Worm (Caenorhabditis elegans) whole organism, L3 larva: ENCODE measurements around the gene srw-24.
A peak's percentile ranks its signal among the peaks of the same experiment; 100 is the strongest.

Experiments
- R02D3.7 ChIP-seq: fragments of 150-350 bp; optimal IDR thresholded peaks from 2 replicates; lab custom pipeline; 2014; ENCODE audit warnings: missing biosample characterization, missing genetic modification characterization
- ZK546.5 ChIP-seq: sonication (generic microtip); optimal IDR thresholded peaks from 2 replicates; lab custom pipeline; 2017; ENCODE audit warnings: missing biosample characterization, missing genetic modification characterization
- aly-2 ChIP-seq: fragments of 150-350 bp; optimal IDR thresholded peaks from 2 replicates; lab custom pipeline; 2014; ENCODE audit warnings: missing biosample characterization, missing genetic modification characterization
- ama-1 ChIP-seq: fragments of 150-350 bp; optimal IDR thresholded peaks from 2 replicates; lab custom pipeline; 2018
- ceh-16 ChIP-seq: sonication (generic microtip); optimal IDR thresholded peaks from 2 replicates; lab custom pipeline; 2017; ENCODE audit warnings: missing biosample characterization, missing genetic modification characterization
- ceh-28 ChIP-seq: fragments of 150-350 bp; optimal IDR thresholded peaks from 2 replicates; lab custom pipeline; 2014; ENCODE audit warnings: missing biosample characterization, missing genetic modification reagents, missing genetic modification characterization
- ceh-82 ChIP-seq: fragments of 150-350 bp; optimal IDR thresholded peaks from 2 replicates; lab custom pipeline; 2014; ENCODE audit warnings: missing biosample characterization, missing genetic modification characterization
- ceh-9 ChIP-seq: sonication (generic microtip); optimal IDR thresholded peaks from 2 replicates; lab custom pipeline; 2018; ENCODE audit warnings: missing biosample characterization, missing genetic modification characterization
- daf-12 ChIP-seq: fragments of 150-350 bp; optimal IDR thresholded peaks from 2 replicates; lab custom pipeline; 2014; ENCODE audit warnings: missing biosample characterization, missing genetic modification reagents, missing genetic modification characterization
- egl-27 ChIP-seq: sonication (generic microtip); optimal IDR thresholded peaks from 4 replicates; lab custom pipeline; 2017; ENCODE audit warnings: missing biosample characterization, missing genetic modification reagents, missing genetic modification characterization
- egl-5 ChIP-seq: fragments of 150-350 bp; optimal IDR thresholded peaks from 2 replicates; lab custom pipeline; 2017; ENCODE audit warnings: missing biosample characterization, missing genetic modification reagents, missing genetic modification characterization, inconsistent platforms
- elt-1 ChIP-seq: fragments of 150-350 bp; optimal IDR thresholded peaks from 2 replicates; lab custom pipeline; 2014; ENCODE audit warnings: missing biosample characterization, missing genetic modification characterization
- elt-2 ChIP-seq: sonication (generic microtip); optimal IDR thresholded peaks from 2 replicates; lab custom pipeline; 2016; ENCODE audit warnings: missing genetic modification reagents, mild to moderate bottlenecking, missing genetic modification characterization, missing compliant biosample characterization
- elt-3 ChIP-seq, 3 experiments: fragments of 150-350 bp in 1 of 3; sonication (generic microtip) in 2 of 3; optimal IDR thresholded peaks; 2 replicates in 2 of 3; 4 replicates in 1 of 3; lab custom pipeline; 2014 to 2017; ENCODE audit warnings: missing biosample characterization in 3 of 3, missing genetic modification characterization in 3 of 3
- eor-1 ChIP-seq, 2 experiments: fragments of 150-350 bp; optimal IDR thresholded peaks; 2 replicates each; lab custom pipeline; 2014 to 2018; ENCODE audit warnings: missing biosample characterization in 2 of 2, missing genetic modification characterization in 2 of 2
- fkh-10 ChIP-seq: sonication (generic microtip); optimal IDR thresholded peaks from 2 replicates; lab custom pipeline; 2017; ENCODE audit warnings: missing biosample characterization, missing genetic modification reagents, missing genetic modification characterization
- fkh-2 ChIP-seq: fragments of 150-350 bp; optimal IDR thresholded peaks from 2 replicates; lab custom pipeline; 2014; ENCODE audit warnings: missing biosample characterization, missing genetic modification reagents, missing genetic modification characterization
- fos-1 ChIP-seq: fragments of 150-350 bp; optimal IDR thresholded peaks from 2 replicates; lab custom pipeline; 2014; ENCODE audit warnings: missing biosample characterization, missing genetic modification characterization
- hmg-11 ChIP-seq: sonication (generic microtip); optimal IDR thresholded peaks from 2 replicates; lab custom pipeline; 2016; ENCODE audit warnings: missing genetic modification characterization, missing compliant biosample characterization
- jun-1 ChIP-seq: fragments of 150-350 bp; optimal IDR thresholded peaks from 2 replicates; lab custom pipeline; 2014; ENCODE audit warnings: missing biosample characterization, missing genetic modification reagents, missing genetic modification characterization
- lin-15B ChIP-seq: fragments of 150-350 bp; optimal IDR thresholded peaks from 2 replicates; lab custom pipeline; 2014; ENCODE audit warnings: missing biosample characterization, missing genetic modification characterization
- lin-39 ChIP-seq: fragments of 150-350 bp; optimal IDR thresholded peaks from 2 replicates; lab custom pipeline; 2018; ENCODE audit warnings: missing biosample characterization, missing genetic modification reagents, missing genetic modification characterization
- lsy-12 ChIP-seq: sonication (generic microtip); optimal IDR thresholded peaks from 2 replicates; lab custom pipeline; 2016; ENCODE audit warnings: mild to moderate bottlenecking, missing genetic modification characterization, missing compliant biosample characterization
- mdl-1 ChIP-seq: fragments of 150-350 bp; optimal IDR thresholded peaks from 2 replicates; lab custom pipeline; 2014; ENCODE audit warnings: missing biosample characterization, missing genetic modification characterization
- mml-1 ChIP-seq: fragments of 150-350 bp; sonication (generic microtip); optimal IDR thresholded peaks from 3 replicates; lab custom pipeline; 2014; ENCODE audit warnings: missing biosample characterization, missing genetic modification characterization
- nfya-1 ChIP-seq: sonication (generic microtip); optimal IDR thresholded peaks from 2 replicates; lab custom pipeline; 2017; ENCODE audit warnings: missing genetic modification characterization, mild to moderate bottlenecking, missing compliant biosample characterization, antibody characterized with exemption, moderate library complexity; ENCODE audit not compliant: insufficient read depth
- nhr-11 ChIP-seq: fragments of 150-350 bp; optimal IDR thresholded peaks from 2 replicates; lab custom pipeline; 2014; ENCODE audit warnings: missing biosample characterization, missing genetic modification characterization
- nhr-12 ChIP-seq: fragments of 150-350 bp; optimal IDR thresholded peaks from 2 replicates; lab custom pipeline; 2014; ENCODE audit warnings: missing biosample characterization, missing genetic modification characterization
- nhr-23 ChIP-seq: fragments of 150-350 bp; optimal IDR thresholded peaks from 2 replicates; lab custom pipeline; 2014; ENCODE audit warnings: missing biosample characterization, missing genetic modification reagents, missing genetic modification characterization
- nhr-237 ChIP-seq: fragments of 150-350 bp; optimal IDR thresholded peaks from 2 replicates; lab custom pipeline; 2014; ENCODE audit warnings: missing biosample characterization, missing genetic modification characterization
- nhr-25 ChIP-seq: sonication (generic microtip); optimal IDR thresholded peaks from 2 replicates; lab custom pipeline; 2017; ENCODE audit warnings: missing biosample characterization, missing genetic modification characterization
- nhr-28 ChIP-seq: fragments of 150-350 bp; optimal IDR thresholded peaks from 2 replicates; lab custom pipeline; 2014; ENCODE audit warnings: missing biosample characterization, missing genetic modification characterization
- nhr-43 ChIP-seq: sonication (generic microtip); optimal IDR thresholded peaks from 2 replicates; lab custom pipeline; 2016; ENCODE audit warnings: mild to moderate bottlenecking, missing genetic modification characterization, missing compliant biosample characterization; ENCODE audit not compliant: poor library complexity, severe bottlenecking
- nhr-67 ChIP-seq: fragments of 150-350 bp; optimal IDR thresholded peaks from 2 replicates; lab custom pipeline; 2014; ENCODE audit warnings: missing biosample characterization, missing genetic modification characterization
- nhr-76 ChIP-seq: fragments of 150-350 bp; sonication (generic microtip); optimal IDR thresholded peaks from 5 replicates; lab custom pipeline; 2014; ENCODE audit warnings: missing biosample characterization, missing genetic modification characterization
- nhr-77 ChIP-seq: fragments of 150-350 bp; optimal IDR thresholded peaks from 2 replicates; lab custom pipeline; 2014; ENCODE audit warnings: missing biosample characterization, missing genetic modification characterization
- pha-4 ChIP-seq: fragments of 150-350 bp; optimal IDR thresholded peaks from 2 replicates; lab custom pipeline; 2014; ENCODE audit warnings: missing biosample characterization, missing genetic modification reagents, missing genetic modification characterization
- pqm-1 ChIP-seq: fragments of 150-350 bp; optimal IDR thresholded peaks from 2 replicates; lab custom pipeline; 2017; ENCODE audit warnings: missing biosample characterization, missing genetic modification characterization, inconsistent platforms
- sea-2 ChIP-seq: fragments of 150-350 bp; sonication (generic microtip); optimal IDR thresholded peaks from 4 replicates; lab custom pipeline; 2014; ENCODE audit warnings: missing biosample characterization, missing genetic modification reagents, missing genetic modification characterization
- skn-1 ChIP-seq: fragments of 150-350 bp; optimal IDR thresholded peaks from 2 replicates; lab custom pipeline; 2014; ENCODE audit warnings: missing biosample characterization, missing genetic modification characterization
- snpc-4 ChIP-seq: fragments of 150-350 bp; optimal IDR thresholded peaks from 2 replicates; lab custom pipeline; 2014; ENCODE audit warnings: missing biosample characterization, missing genetic modification characterization
- tbx-2 ChIP-seq: sonication (generic microtip); optimal IDR thresholded peaks from 2 replicates; lab custom pipeline; 2016; ENCODE audit warnings: mild to moderate bottlenecking, missing genetic modification characterization, missing compliant biosample characterization
- unc-39 ChIP-seq: sonication (generic microtip); optimal IDR thresholded peaks from 4 replicates; lab custom pipeline; 2017; ENCODE audit warnings: missing biosample characterization, missing genetic modification characterization
- unc-62 ChIP-seq: fragments of 150-350 bp; sonication (generic microtip); optimal IDR thresholded peaks from 4 replicates; lab custom pipeline; 2014; ENCODE audit warnings: missing biosample characterization, missing genetic modification reagents, missing genetic modification characterization
- zag-1 ChIP-seq: fragments of 150-350 bp; optimal IDR thresholded peaks from 2 replicates; lab custom pipeline; 2014; ENCODE audit warnings: missing biosample characterization, missing genetic modification characterization
- ztf-11 ChIP-seq: fragments of 150-350 bp; optimal IDR thresholded peaks from 2 replicates; lab custom pipeline; 2014; ENCODE audit warnings: missing biosample characterization, missing genetic modification characterization
- ztf-4 ChIP-seq: fragments of 150-350 bp; optimal IDR thresholded peaks from 2 replicates; lab custom pipeline; 2014; ENCODE audit warnings: missing biosample characterization, missing genetic modification characterization

Gene srw-24

DNA sequence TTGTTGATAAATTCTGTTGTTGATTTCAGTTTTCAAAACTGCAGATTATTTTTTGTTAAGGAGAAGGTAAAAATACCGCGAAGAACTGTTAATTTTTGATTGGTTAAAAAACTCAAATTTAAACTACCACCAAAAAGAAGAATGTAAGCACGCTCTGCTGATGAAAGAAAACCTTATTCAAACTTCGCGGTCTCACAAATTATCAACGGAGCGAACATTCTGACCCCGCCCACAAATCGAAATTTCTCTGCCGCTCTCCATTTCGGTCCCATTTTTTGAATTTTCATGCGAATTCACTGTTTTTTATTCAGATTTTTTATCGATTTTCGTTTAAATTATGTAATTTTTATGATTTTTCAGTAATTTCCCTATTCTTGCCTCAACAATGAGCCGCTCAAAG, 34.2 kb upstream of the srw-24 start, which contains the start of gene cyn-3:
cyn-3 (plus strand) TSS at position 361 of the 400 bp plus-strand sequence.
- TF ChIP-seq R02D3.7 (tag; lab: Kevin White, UChicago): peak; percentile 77
- TF ChIP-seq lin-15B (tag; lab: Kevin White, UChicago): peak; percentile 98
- no peak for TF ChIP-seq mdl-1 (tag; lab: Kevin White, UChicago)
- TF ChIP-seq lsy-12 (tag; lab: Kevin White, UChicago): peak; percentile 63
- peak; percentile 73 for TF ChIP-seq jun-1 (tag; lab: Kevin White, UChicago)
- peak; percentile 35 for TF ChIP-seq fkh-10 (GFP tag; lab: Kevin White, UChicago)
- TF ChIP-seq eor-1 (tag; optimal IDR thresholded peaks at IDR 0.05; lab: Kevin White, UChicago): no peak
- peak; percentile 86 for TF ChIP-seq nhr-25 (tag; lab: Kevin White, UChicago)
- peak; percentile 23 for TF ChIP-seq tbx-2
- no peak for TF ChIP-seq mml-1 (tag; lab: Kevin White, UChicago)
- TF ChIP-seq fos-1 (tag; lab: Kevin White, UChicago): no peak
- no peak for TF ChIP-seq daf-12
- no peak for TF ChIP-seq nhr-67 (tag; lab: Kevin White, UChicago)
- TF ChIP-seq pqm-1 (tag; lab: Kevin White, UChicago): peak; percentile 58
- TF ChIP-seq ztf-4: no peak
- no peak for TF ChIP-seq unc-62 (GFP tag; lab: Kevin White, UChicago)
- TF ChIP-seq zag-1 (tag; lab: Kevin White, UChicago): no peak
- TF ChIP-seq ceh-82 (tag; lab: Kevin White, UChicago): no peak
- TF ChIP-seq fkh-2 (tag; lab: Kevin White, UChicago): no peak
- peak; percentile 98 for TF ChIP-seq pha-4 (tag; lab: Kevin White, UChicago)
- TF ChIP-seq nhr-12 (tag; lab: Kevin White, UChicago): no peak
- TF ChIP-seq nhr-77 (tag; lab: Kevin White, UChicago): no peak
- no peak for TF ChIP-seq nhr-28 (tag; lab: Kevin White, UChicago)
- TF ChIP-seq nhr-23: peak; percentile 97
- TF ChIP-seq elt-2 (tag; lab: Kevin White, UChicago): peak; percentile 55
- peak; percentile 93 for TF ChIP-seq nfya-1
- TF ChIP-seq ceh-28 (tag; lab: Kevin White, UChicago): peak; percentile 79
- no peak for TF ChIP-seq elt-3 (tag; optimal IDR thresholded peaks at IDR 0.05; lab: Kevin White, UChicago)
- TF ChIP-seq nhr-237 (tag; lab: Kevin White, UChicago): no peak
- no peak for TF ChIP-seq aly-2
- peak; percentile 65 for TF ChIP-seq hmg-11 (tag; lab: Kevin White, UChicago)
- TF ChIP-seq skn-1: peak; percentile 91
- no peak for TF ChIP-seq unc-39 (tag; lab: Kevin White, UChicago)
- no peak for TF ChIP-seq ceh-9 (tag; lab: Kevin White, UChicago)
- peak; percentile 58 for TF ChIP-seq elt-1 (tag; lab: Kevin White, UChicago)
- peak; percentile 80 for TF ChIP-seq nhr-43 (tag; lab: Kevin White, UChicago)
- no peak for TF ChIP-seq ztf-11 (tag; lab: Kevin White, UChicago)
- TF ChIP-seq ceh-16 (tag; lab: Kevin White, UChicago): no peak
- TF ChIP-seq nhr-11 (tag; lab: Kevin White, UChicago): no peak
- peak; percentile 86 for TF ChIP-seq snpc-4 (tag; lab: Kevin White, UChicago)
- TF ChIP-seq nhr-76: no peak
- no peak for TF ChIP-seq sea-2 (GFP tag; lab: Kevin White, UChicago)
- peak; percentile 71 for TF ChIP-seq lin-39 (tag; lab: Kevin White, UChicago)
- peak; percentile 70 for TF ChIP-seq egl-5
- no peak for TF ChIP-seq ZK546.5
- peak; percentile 38 for TF ChIP-seq egl-27 (tag; lab: Kevin White, UChicago)
- TF ChIP-seq ama-1: peak; percentile 69
